Worm (Caenorhabditis elegans): ENCODE results near the gene rpl-16.

rpl-16 gene

ce11 chrIII:3534185-3534584, 30.8 kb upstream of the rpl-16 start:
- no peak for TF ChIP-seq elt-3 (tag; optimal IDR thresholded peaks at IDR 0.05)
- no peak for TF ChIP-seq ZK546.5 (tag; optimal IDR thresholded peaks at IDR 0.05)
- no peak for TF ChIP-seq ceh-28 (tag; optimal IDR thresholded peaks at IDR 0.05)

DNA sequence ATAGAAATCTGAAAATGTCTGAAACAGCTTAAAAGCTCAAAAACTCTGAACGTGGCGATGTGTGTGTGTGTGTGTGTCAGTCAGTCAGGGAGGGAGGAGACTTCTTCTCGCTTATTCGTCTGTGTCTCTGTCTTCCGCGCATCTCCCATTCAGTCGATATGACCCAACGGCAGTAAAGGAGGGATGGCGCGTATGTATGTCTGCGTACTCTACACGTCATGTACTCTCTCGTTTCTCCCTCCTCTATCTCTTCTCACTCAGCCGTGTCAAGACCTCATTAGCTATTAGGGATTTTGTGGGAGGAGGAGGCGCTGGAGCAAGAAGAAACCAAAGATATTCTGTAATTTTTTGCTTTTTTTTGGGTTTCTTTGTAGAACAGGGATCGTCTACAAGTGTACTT, 28.6 kb upstream of the rpl-16 start:
- TF ChIP-seq unc-62 (GFP tag; optimal IDR thresholded peaks at IDR 0.05) = peak; percentile 46
- peak; percentile 17 for TF ChIP-seq pha-4 (tag; optimal IDR thresholded peaks at IDR 0.05)
- TF ChIP-seq ceh-28 (tag; optimal IDR thresholded peaks at IDR 0.05) = peak; percentile 72
- TF ChIP-seq lin-39 (tag; optimal IDR thresholded peaks at IDR 0.05) = peak; percentile 91
- TF ChIP-seq nhr-25 (tag; optimal IDR thresholded peaks at IDR 0.05) = no peak
- no peak for TF ChIP-seq nhr-11 (tag; optimal IDR thresholded peaks at IDR 0.05)
- no peak for TF ChIP-seq snpc-4 (tag; optimal IDR thresholded peaks at IDR 0.05)
- TF ChIP-seq eor-1 (tag; optimal IDR thresholded peaks at IDR 0.05) = no peak
- no peak for TF ChIP-seq nhr-28 (tag; optimal IDR thresholded peaks at IDR 0.05)
- TF ChIP-seq elt-2 (tag; optimal IDR thresholded peaks at IDR 0.05) = peak; percentile 8
- TF ChIP-seq pqm-1 (tag; optimal IDR thresholded peaks at IDR 0.05) = no peak
- no peak for TF ChIP-seq fos-1 (tag; optimal IDR thresholded peaks at IDR 0.05)
- TF ChIP-seq ZK546.5 (tag; optimal IDR thresholded peaks at IDR 0.05) = no peak
- peak; percentile 21 for TF ChIP-seq egl-5 (tag; optimal IDR thresholded peaks at IDR 0.05)
- TF ChIP-seq lin-15B (tag; optimal IDR thresholded peaks at IDR 0.05) = peak; percentile 57
- TF ChIP-seq tbx-2 (tag; optimal IDR thresholded peaks at IDR 0.05) = peak; percentile 1
- peak; percentile 92 for TF ChIP-seq hmg-11 (tag; optimal IDR thresholded peaks at IDR 0.05)
- peak; percentile 42 for TF ChIP-seq nhr-23 (tag; optimal IDR thresholded peaks at IDR 0.05)
- TF ChIP-seq mml-1 (tag; optimal IDR thresholded peaks at IDR 0.05) = no peak
- peak; percentile 86 for TF ChIP-seq nfya-1 (tag; optimal IDR thresholded peaks at IDR 0.05; ENCODE audit: insufficient read depth)

DNA sequence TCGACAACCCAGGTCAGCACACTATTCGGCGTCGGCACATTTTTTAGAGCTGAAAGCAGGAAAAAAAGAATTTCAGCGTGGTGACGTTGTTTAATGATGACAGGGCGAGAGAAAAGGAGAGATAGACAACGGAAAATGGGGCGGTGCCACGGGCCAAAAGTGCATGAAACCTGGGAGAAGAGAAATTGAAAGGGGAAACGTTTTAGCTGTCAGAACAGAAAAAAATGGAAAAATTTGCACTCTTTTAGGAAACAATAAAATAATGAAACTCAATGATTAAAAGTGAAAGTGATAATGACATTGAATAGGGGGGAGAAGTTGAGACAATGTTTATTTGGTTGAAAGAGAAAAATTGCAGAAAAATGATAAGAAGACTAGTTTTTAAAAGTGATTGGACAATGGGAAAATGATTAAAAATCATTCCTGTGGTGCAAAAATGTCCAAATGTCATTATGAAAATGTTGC, 26.4 kb upstream of the rpl-16 start, which contains the start of gene pitp-1:
Gene pitp-1, minus strand, starts transcription at position 51 of the 465 bp plus-strand sequence.
- TF ChIP-seq unc-62 (GFP tag; optimal IDR thresholded peaks at IDR 0.05) (no peak), nhr-12 (tag; optimal IDR thresholded peaks at IDR 0.05) (no peak), nfya-1 (tag; optimal IDR thresholded peaks at IDR 0.05; ENCODE audit: insufficient read depth) (peak; percentile 29), sea-2 (GFP tag; optimal IDR thresholded peaks at IDR 0.05) (no peak), egl-5 (tag; optimal IDR thresholded peaks at IDR 0.05) (no peak), elt-2 (tag; optimal IDR thresholded peaks at IDR 0.05) (peak; percentile 79), nhr-77 (tag; optimal IDR thresholded peaks at IDR 0.05) (no peak), nhr-43 (tag; optimal IDR thresholded peaks at IDR 0.05; ENCODE audit: poor library complexity, severe bottlenecking) (no peak), fos-1 (tag; optimal IDR thresholded peaks at IDR 0.05) (no peak), pqm-1 (tag; optimal IDR thresholded peaks at IDR 0.05) (peak; percentile 75), snpc-4 (tag; optimal IDR thresholded peaks at IDR 0.05) (no peak), nhr-237 (tag; optimal IDR thresholded peaks at IDR 0.05) (no peak), lsy-12 (tag; optimal IDR thresholded peaks at IDR 0.05) (no peak), R02D3.7 (tag; optimal IDR thresholded peaks at IDR 0.05) (no peak), skn-1 (tag; optimal IDR thresholded peaks at IDR 0.05) (no peak), fkh-10 (GFP tag; optimal IDR thresholded peaks at IDR 0.05) (no peak), ama-1 (optimal IDR thresholded peaks at IDR 0.05) (no peak), ceh-16 (tag; optimal IDR thresholded peaks at IDR 0.05) (no peak), pha-4 (tag; optimal IDR thresholded peaks at IDR 0.05) (peak; percentile 43), nhr-11 (tag; optimal IDR thresholded peaks at IDR 0.05) (no peak)

DNA sequence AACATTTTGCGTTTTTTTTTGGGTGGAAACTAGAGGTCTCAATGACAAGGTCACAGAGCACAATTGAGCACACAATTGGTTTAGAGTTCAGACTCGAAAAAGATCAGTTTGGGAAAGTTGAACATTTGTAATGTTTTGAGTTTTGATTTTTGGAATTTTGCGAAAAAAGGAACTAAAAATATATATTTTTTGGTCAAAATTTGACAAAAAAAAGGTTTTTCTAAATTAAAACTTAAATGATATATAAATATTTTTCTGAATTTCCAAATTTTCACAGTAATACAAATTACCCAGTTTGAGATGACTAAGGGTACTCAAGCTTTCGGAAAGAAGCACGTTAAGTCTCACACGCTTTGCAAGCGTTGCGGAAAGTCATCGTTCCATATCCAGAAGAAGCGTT, 24.9 kb upstream of the rpl-16 start, which contains the start of gene rpl-37:
Gene rpl-37, plus strand, starts transcription at position 301 of the 400 bp plus-strand sequence.
- TF ChIP-seq nhr-23 (tag; optimal IDR thresholded peaks at IDR 0.05) = no peak
- no peak for TF ChIP-seq daf-12 (tag; optimal IDR thresholded peaks at IDR 0.05)
- no peak for TF ChIP-seq pqm-1 (tag; optimal IDR thresholded peaks at IDR 0.05)
- no peak for TF ChIP-seq ztf-11 (tag; optimal IDR thresholded peaks at IDR 0.05)

- TF ChIP-seq aly-2 (tag; optimal IDR thresholded peaks at IDR 0.05) (no peak), elt-2 (tag; optimal IDR thresholded peaks at IDR 0.05) (no peak), ZK546.5 (tag; optimal IDR thresholded peaks at IDR 0.05) (no peak), mdl-1 (tag; optimal IDR thresholded peaks at IDR 0.05) (no peak), elt-3 (tag; optimal IDR thresholded peaks at IDR 0.05) (no peak), nhr-76 (tag; optimal IDR thresholded peaks at IDR 0.05) (no peak), lin-15B (tag; optimal IDR thresholded peaks at IDR 0.05) (no peak), jun-1 (tag; optimal IDR thresholded peaks at IDR 0.05) (no peak), nhr-237 (tag; optimal IDR thresholded peaks at IDR 0.05) (no peak), ceh-82 (tag; optimal IDR thresholded peaks at IDR 0.05) (no peak), fos-1 (tag; optimal IDR thresholded peaks at IDR 0.05) (no peak), nhr-67 (tag; optimal IDR thresholded peaks at IDR 0.05) (no peak), nhr-77 (tag; optimal IDR thresholded peaks at IDR 0.05) (no peak), elt-1 (tag; optimal IDR thresholded peaks at IDR 0.05) (no peak), eor-1 (tag; optimal IDR thresholded peaks at IDR 0.05) (no peak)
Measured at ce11 chrIII:3523363-3523762, 20.0 kb upstream of the rpl-16 start.
